Worm (Caenorhabditis elegans): ENCODE measurements around the gene noa-1.

DNA sequence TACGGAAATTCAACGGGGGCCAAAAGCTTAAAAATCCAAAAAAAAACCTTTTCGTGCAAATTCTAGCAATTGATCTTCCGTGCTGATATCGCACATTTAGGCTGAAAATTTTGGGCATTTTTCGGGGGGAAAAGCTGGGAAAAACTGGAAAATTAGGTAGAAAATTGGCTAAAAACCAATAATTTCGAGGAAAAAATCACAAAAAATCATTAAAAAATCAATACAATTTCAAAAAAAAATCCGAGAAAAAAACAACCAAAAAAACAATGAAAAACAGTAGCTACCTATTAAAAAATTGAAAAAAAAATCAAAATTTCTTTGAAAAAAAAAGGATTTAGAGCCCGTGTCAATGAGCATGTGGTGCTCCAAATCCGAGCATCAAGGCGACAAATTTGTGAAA is 27.0 kb upstream of the noa-1 start, which contains the start of gene Y48E1B.3:
- TF ChIP-seq egl-27 (tag; optimal IDR thresholded peaks at IDR 0.05): no peak
- TF ChIP-seq elt-1 (tag; optimal IDR thresholded peaks at IDR 0.05): no peak
